Worm (Caenorhabditis elegans): ENCODE measurements around the gene jmjd-3.1.

ce11 chrX:8602722-8603427 is 32.0 kb downstream of the jmjd-3.1 start:
- TF ChIP-seq hnd-1 (tag; optimal IDR thresholded peaks at IDR 0.05) (peak; percentile 49), flt-1 (GFP tag; IDR thresholded peaks at IDR 0.05) (peak; percentile 14; the same call in 1 of the 2 replicates), ama-1 (optimal IDR thresholded peaks at IDR 0.05) (no peak), aly-1 (tag; optimal IDR thresholded peaks at IDR 0.05) (no peak), scrt-1 (GFP tag; IDR thresholded peaks at IDR 0.05) (peak; percentile 55; the same call in 1 of the 2 replicates), B0310.2 (tag; optimal IDR thresholded peaks at IDR 0.05) (peak; percentile 48)

Measured in whole organism, early embryonic.